Worm (Caenorhabditis elegans): ENCODE results near the gene prp-38.

Gene prp-38

ce11 chrV:10792775-10793174 lies 13.1 kb downstream of the prp-38 start, which contains the start of gene D1054.10:
D1054.10 (minus strand) TSS chrV:10792875.
- TF ChIP-seq tbx-11 (GFP tag; IDR thresholded peaks at IDR 0.05) (no peak), ceh-13 (GFP tag; optimal IDR thresholded peaks at IDR 0.05) (no peak), aly-1 (tag; optimal IDR thresholded peaks at IDR 0.05) (no peak), scrt-1 (GFP tag; IDR thresholded peaks at IDR 0.05) (no peak), hnd-1 (tag; optimal IDR thresholded peaks at IDR 0.05) (no peak), sea-1 (GFP tag; conservative IDR thresholded peaks at IDR 0.05) (no peak), F13C5.2 (tag; optimal IDR thresholded peaks at IDR 0.05) (no peak), hmg-4 (GFP tag; optimal IDR thresholded peaks at IDR 0.05) (no peak), ets-7 (tag; optimal IDR thresholded peaks at IDR 0.05) (no peak), tbx-37 (GFP tag; conservative IDR thresholded peaks at IDR 0.05) (no peak), B0310.2 (tag; optimal IDR thresholded peaks at IDR 0.05) (no peak), ceh-36 (tag; optimal IDR thresholded peaks at IDR 0.05) (no peak), pes-1 (GFP tag; IDR thresholded peaks at IDR 0.05) (no peak), flt-1 (GFP tag; IDR thresholded peaks at IDR 0.05) (no peak)

- TF ChIP-seq tbx-11 (GFP tag; IDR thresholded peaks at IDR 0.05) (no peak), flt-1 (GFP tag; IDR thresholded peaks at IDR 0.05) (no peak), tbx-37 (GFP tag; conservative IDR thresholded peaks at IDR 0.05) (no peak), ceh-13 (GFP tag; optimal IDR thresholded peaks at IDR 0.05) (no peak), hmbx-1 (tag; optimal IDR thresholded peaks at IDR 0.05) (no peak), ets-7 (tag; optimal IDR thresholded peaks at IDR 0.05) (no peak), ceh-36 (tag; optimal IDR thresholded peaks at IDR 0.05) (no peak), pes-1 (GFP tag; IDR thresholded peaks at IDR 0.05) (no peak), ama-1 (optimal IDR thresholded peaks at IDR 0.05) (no peak), sea-1 (GFP tag; conservative IDR thresholded peaks at IDR 0.05) (no peak), B0310.2 (tag; optimal IDR thresholded peaks at IDR 0.05) (no peak), aly-1 (tag; optimal IDR thresholded peaks at IDR 0.05) (no peak), hmg-4 (GFP tag; optimal IDR thresholded peaks at IDR 0.05) (no peak), tra-4 (tag; optimal IDR thresholded peaks at IDR 0.05) (no peak), hnd-1 (tag; optimal IDR thresholded peaks at IDR 0.05) (no peak)
These were observed 14.9 kb downstream of the prp-38 start, which contains the start of gene D1054.9 for ce11 chrV:10790921-10791320. D1054.9 (minus strand) TSS chrV:10791057.

DNA sequence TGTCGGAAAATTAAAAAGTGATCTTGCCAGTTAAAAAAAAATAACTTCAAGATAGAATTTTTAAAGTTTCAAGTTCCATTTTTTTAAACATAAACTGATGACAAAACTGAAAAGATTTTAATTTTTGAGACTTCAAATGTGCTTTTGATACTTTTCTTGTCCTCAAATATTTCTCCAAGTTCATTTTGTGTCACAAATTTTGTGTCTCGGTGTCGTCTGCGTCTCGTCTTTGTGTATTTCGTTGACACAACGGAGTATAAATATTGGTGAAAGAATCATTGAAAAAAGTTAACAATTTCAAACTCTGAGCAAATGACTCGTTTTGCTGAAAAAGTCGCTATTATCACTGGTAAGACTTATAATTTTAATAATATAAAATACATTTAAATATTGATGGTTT lies 21.8 kb downstream of the prp-38 start, which contains the start of gene D1054.8:
Gene D1054.8 (plus strand): TSS at position 301 of the 400 bp plus-strand sequence.
- no peak for TF ChIP-seq tbx-11 (GFP tag; IDR thresholded peaks at IDR 0.05)
- TF ChIP-seq tbx-37 (GFP tag; conservative IDR thresholded peaks at IDR 0.05), result no peak
- TF ChIP-seq F13C5.2 (tag; optimal IDR thresholded peaks at IDR 0.05), result no peak

ce11 chrV:10776528-10777055 lies 29.2 kb downstream of the prp-38 start, which contains the start of gene D1054.5:
D1054.5 (minus strand) TSS chrV:10776578.
- TF ChIP-seq ceh-13 (GFP tag; optimal IDR thresholded peaks at IDR 0.05) (no peak), ceh-36 (tag; optimal IDR thresholded peaks at IDR 0.05) (no peak), B0310.2 (tag; optimal IDR thresholded peaks at IDR 0.05) (no peak), ets-7 (tag; optimal IDR thresholded peaks at IDR 0.05) (no peak), tbx-37 (GFP tag; conservative IDR thresholded peaks at IDR 0.05) (no peak), scrt-1 (GFP tag; IDR thresholded peaks at IDR 0.05) (no peak), tbx-11 (GFP tag; IDR thresholded peaks at IDR 0.05) (no peak), flt-1 (GFP tag; IDR thresholded peaks at IDR 0.05) (no peak), tra-4 (tag; optimal IDR thresholded peaks at IDR 0.05) (no peak), aly-1 (tag; optimal IDR thresholded peaks at IDR 0.05) (no peak)

ce11 chrV:10773216-10773615 lies 32.6 kb downstream of the prp-38 start:
- TF ChIP-seq F13C5.2 (tag; optimal IDR thresholded peaks at IDR 0.05) (no peak), pes-1 (GFP tag; IDR thresholded peaks at IDR 0.05) (no peak), sea-1 (GFP tag; conservative IDR thresholded peaks at IDR 0.05) (no peak), flt-1 (GFP tag; IDR thresholded peaks at IDR 0.05) (no peak), tbx-37 (GFP tag; conservative IDR thresholded peaks at IDR 0.05) (no peak), scrt-1 (GFP tag; IDR thresholded peaks at IDR 0.05) (no peak), ets-7 (tag; optimal IDR thresholded peaks at IDR 0.05) (no peak), B0310.2 (tag; optimal IDR thresholded peaks at IDR 0.05) (no peak), tbx-11 (GFP tag; IDR thresholded peaks at IDR 0.05) (no peak), tra-4 (tag; optimal IDR thresholded peaks at IDR 0.05) (no peak), ceh-13 (GFP tag; optimal IDR thresholded peaks at IDR 0.05) (no peak), hmg-4 (GFP tag; optimal IDR thresholded peaks at IDR 0.05) (no peak), ceh-36 (tag; optimal IDR thresholded peaks at IDR 0.05) (no peak)

DNA sequence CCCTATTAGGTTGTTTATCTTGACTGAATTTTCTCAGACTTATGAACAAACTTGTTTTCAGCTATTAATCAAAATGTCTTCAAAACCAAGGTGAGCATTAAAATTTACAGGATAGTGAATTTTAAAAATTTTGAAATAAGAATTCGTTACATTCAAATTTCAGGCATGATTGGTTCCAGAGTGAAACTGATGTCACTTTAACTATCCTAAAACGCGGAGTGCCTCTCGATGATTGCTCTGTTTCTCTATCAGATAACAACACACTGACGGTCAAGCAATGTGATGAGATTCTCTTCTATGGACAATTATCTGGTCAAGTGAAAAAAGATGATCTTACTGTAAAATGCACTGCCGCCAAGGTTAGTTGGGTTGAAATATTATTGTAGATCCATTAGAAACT lies 34.4 kb downstream of the prp-38 start, which contains the start of gene D1054.3:
Gene D1054.3 (plus strand): TSS at position 62 of the 400 bp plus-strand sequence.
- TF ChIP-seq tbx-11 (GFP tag; IDR thresholded peaks at IDR 0.05) (no peak), hmbx-1 (tag; optimal IDR thresholded peaks at IDR 0.05) (no peak), hmg-4 (GFP tag; optimal IDR thresholded peaks at IDR 0.05) (no peak), scrt-1 (GFP tag; IDR thresholded peaks at IDR 0.05) (no peak), sea-1 (GFP tag; conservative IDR thresholded peaks at IDR 0.05) (no peak), F13C5.2 (tag; optimal IDR thresholded peaks at IDR 0.05) (no peak), ets-7 (tag; optimal IDR thresholded peaks at IDR 0.05) (no peak), ceh-36 (tag; optimal IDR thresholded peaks at IDR 0.05) (no peak), ceh-13 (GFP tag; optimal IDR thresholded peaks at IDR 0.05) (no peak), hnd-1 (tag; optimal IDR thresholded peaks at IDR 0.05) (no peak), ama-1 (optimal IDR thresholded peaks at IDR 0.05) (no peak), B0310.2 (tag; optimal IDR thresholded peaks at IDR 0.05) (no peak), flt-1 (GFP tag; IDR thresholded peaks at IDR 0.05) (no peak), pes-1 (GFP tag; IDR thresholded peaks at IDR 0.05) (no peak), tbx-37 (GFP tag; conservative IDR thresholded peaks at IDR 0.05) (no peak), tra-4 (tag; optimal IDR thresholded peaks at IDR 0.05) (no peak), aly-1 (tag; optimal IDR thresholded peaks at IDR 0.05) (no peak)

DNA sequence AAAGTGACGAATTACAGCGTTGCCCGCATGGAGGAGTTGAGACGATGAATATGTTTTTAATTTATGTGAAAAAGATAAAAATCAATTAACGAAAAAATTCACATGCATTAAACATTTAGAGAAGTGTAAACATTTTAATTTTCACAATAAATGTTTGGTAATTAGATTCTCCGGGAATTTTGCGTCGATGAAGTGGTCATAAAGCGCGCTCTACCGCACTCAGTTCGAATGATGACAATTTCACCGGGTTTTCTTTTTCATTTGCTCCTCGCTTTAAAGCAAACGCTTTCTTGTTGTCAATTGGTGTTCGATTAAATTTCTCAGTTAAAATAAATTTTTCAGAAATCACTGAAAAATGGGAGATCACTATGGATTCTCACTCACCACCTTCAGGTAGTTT lies 35.8 kb downstream of the prp-38 start, which contains the start of the genes D1054.1 and pas-2:
Gene D1054.1 (minus strand): TSS at position 192 of the 400 bp plus-strand sequence.
Gene pas-2 (plus strand): TSS at position 343 of the 400 bp plus-strand sequence.
- TF ChIP-seq hnd-1 (tag; optimal IDR thresholded peaks at IDR 0.05) (no peak), scrt-1 (GFP tag; IDR thresholded peaks at IDR 0.05) (no peak), sea-1 (GFP tag; conservative IDR thresholded peaks at IDR 0.05) (no peak), B0310.2 (tag; optimal IDR thresholded peaks at IDR 0.05) (no peak), ceh-36 (tag; optimal IDR thresholded peaks at IDR 0.05) (no peak), ama-1 (optimal IDR thresholded peaks at IDR 0.05) (no peak)
